Fruit fly (Drosophila melanogaster): ENCODE measurements around the gene brk.

The brk gene

DNA sequence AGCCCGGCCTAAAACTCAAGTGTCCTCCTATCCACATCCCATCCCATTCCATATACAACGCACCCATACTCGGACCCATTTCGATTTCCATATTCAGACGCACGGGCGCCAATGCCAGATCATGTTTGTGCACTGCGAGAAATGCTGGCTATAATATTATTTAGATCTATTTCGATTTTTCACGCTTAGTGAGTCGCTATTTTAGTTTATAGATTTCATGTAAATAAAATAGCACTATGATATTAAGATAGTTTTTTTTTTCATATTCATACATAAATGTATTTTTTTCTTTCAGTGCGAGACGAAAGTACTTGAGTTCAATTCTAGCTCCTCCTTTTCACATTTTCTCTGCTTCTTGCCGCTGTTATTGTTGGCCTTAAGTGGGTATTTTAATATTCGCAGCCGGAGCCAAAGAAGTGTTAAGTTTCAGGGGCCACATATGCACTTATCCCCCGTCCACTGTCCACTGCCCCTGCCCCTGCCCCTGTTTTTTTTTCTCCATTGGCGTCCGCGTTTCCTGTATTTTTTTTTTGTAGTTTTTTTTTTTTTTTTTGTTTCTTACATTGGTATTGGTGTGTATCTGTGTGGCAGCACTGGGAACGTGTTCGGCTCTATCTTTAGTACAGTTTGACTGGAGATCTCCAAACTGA lies 15.8 kb upstream of the brk start (continued):
- no peak for TF ChIP-seq Hmx (GFP tag; optimal IDR thresholded peaks at IDR 0.05)
- peak; percentile 60 for TF ChIP-seq CG16863 (GFP tag; optimal IDR thresholded peaks at IDR 0.05)
- TF ChIP-seq sim (GFP tag; IDR thresholded peaks at IDR 0.05) = peak; percentile 66; the same call in 1 of the 2 replicates
- no peak; the same call in 1 of the 2 replicates for TF ChIP-seq CG32772 (GFP tag; IDR thresholded peaks at IDR 0.05)
- no peak for TF ChIP-seq CG12769 (tag; optimal IDR thresholded peaks at IDR 0.05)
- peak; percentile 80 for TF ChIP-seq CG1602 (GFP tag; optimal IDR thresholded peaks at IDR 0.05)
- no peak for TF ChIP-seq en (GFP tag; optimal IDR thresholded peaks at IDR 0.05)
- TF ChIP-seq pros (GFP tag; optimal IDR thresholded peaks at IDR 0.05) = peak; percentile 66
- TF ChIP-seq knrl (GFP tag; IDR thresholded peaks at IDR 0.05; ENCODE audit: partially characterized antibody) = no peak
- TF ChIP-seq CG11723 (GFP tag; optimal IDR thresholded peaks at IDR 0.05) = peak; percentile 59
- TF ChIP-seq Mad (GFP tag; optimal IDR thresholded peaks at IDR 0.05) = peak; percentile 77
- no peak for TF ChIP-seq Dref (GFP tag; IDR thresholded peaks at IDR 0.05)
- TF ChIP-seq CG5180 (GFP tag; optimal IDR thresholded peaks at IDR 0.05) = peak; percentile 59
- no peak for TF ChIP-seq corto (GFP tag; optimal IDR thresholded peaks at IDR 0.05)
- TF ChIP-seq CG8944 (GFP tag; optimal IDR thresholded peaks at IDR 0.05) = peak; percentile 53
- TF ChIP-seq disco-r (GFP tag; optimal IDR thresholded peaks at IDR 0.05) = no peak
- TF ChIP-seq kah (GFP tag; optimal IDR thresholded peaks at IDR 0.05) = peak; percentile 23
- no peak for TF ChIP-seq emc (GFP tag; optimal IDR thresholded peaks at IDR 0.05)
- no peak for TF ChIP-seq Dfd (GFP tag; optimal IDR thresholded peaks at IDR 0.05)
- TF ChIP-seq Dp (GFP tag; optimal IDR thresholded peaks at IDR 0.05) = no peak
- peak; percentile 90 for TF ChIP-seq CG2712 (tag; optimal IDR thresholded peaks at IDR 0.05)
- TF ChIP-seq ap (GFP tag; IDR thresholded peaks at IDR 0.05) = peak; percentile 54; the same call in 1 of the 2 replicates
- TF ChIP-seq sug (tag; optimal IDR thresholded peaks at IDR 0.05) = no peak
- peak; percentile 26 for TF ChIP-seq Side (GFP tag; optimal IDR thresholded peaks at IDR 0.05)
- no peak for TF ChIP-seq Hey (tag; optimal IDR thresholded peaks at IDR 0.05)
- peak; percentile 26 for TF ChIP-seq shn (GFP tag; optimal IDR thresholded peaks at IDR 0.05)
- no peak for TF ChIP-seq CG6765 (GFP tag; optimal IDR thresholded peaks at IDR 0.05)
- TF ChIP-seq hkb (optimal IDR thresholded peaks at IDR 0.05) = no peak
- TF ChIP-seq hkb (GFP tag; IDR thresholded peaks at IDR 0.05) = peak; percentile 69
- no peak for TF ChIP-seq ham (GFP tag; IDR thresholded peaks at IDR 0.05)
- TF ChIP-seq lab (GFP tag; optimal IDR thresholded peaks at IDR 0.05) = peak; percentile 54
- TF ChIP-seq Stat92E (GFP tag; optimal IDR thresholded peaks at IDR 0.05) = peak in 1 of 3 experiments; percentile 22
- TF ChIP-seq CG3407 (GFP tag; optimal IDR thresholded peaks at IDR 0.05) = peak; percentile 69
- peak; percentile 39; the same call in 1 of the 2 replicates for TF ChIP-seq crol (GFP tag; IDR thresholded peaks at IDR 0.05)
- TF ChIP-seq crp (GFP tag; optimal IDR thresholded peaks at IDR 0.05) = peak in 1 of 2 experiments; percentile 16
- peak; percentile 77 for TF ChIP-seq HLH3B (GFP tag; IDR thresholded peaks at IDR 0.05)
- no peak for TF ChIP-seq fru (optimal IDR thresholded peaks at IDR 0.05)
- TF ChIP-seq Dip3 (GFP tag; optimal IDR thresholded peaks at IDR 0.05) = no peak
- TF ChIP-seq caup (GFP tag; optimal IDR thresholded peaks at IDR 0.05; ENCODE audit: severe bottlenecking) = peak; percentile 21
- no peak for TF ChIP-seq NC2α (GFP tag; optimal IDR thresholded peaks at IDR 0.05)
- no peak for TF ChIP-seq Dll (GFP tag; IDR thresholded peaks at IDR 0.05; ENCODE audit: partially characterized antibody)
- TF ChIP-seq CG4707 (GFP tag; optimal IDR thresholded peaks at IDR 0.05) = peak; percentile 58
- peak; percentile 26 for TF ChIP-seq pho (GFP tag; optimal IDR thresholded peaks at IDR 0.05)
- no peak for TF ChIP-seq Aef1 (GFP tag; IDR thresholded peaks at IDR 0.05)
- peak; percentile 54 for TF ChIP-seq ewg (GFP tag; optimal IDR thresholded peaks at IDR 0.05)
- TF ChIP-seq CG2678 (tag; optimal IDR thresholded peaks at IDR 0.05) = peak; percentile 82
- no peak for TF ChIP-seq D (optimal IDR thresholded peaks at IDR 0.05)
- TF ChIP-seq D (GFP tag; optimal IDR thresholded peaks at IDR 0.05) = peak; percentile 83
- peak; percentile 80 for TF ChIP-seq Sox102F (GFP tag; optimal IDR thresholded peaks at IDR 0.05)
- TF ChIP-seq bcd (GFP tag; optimal IDR thresholded peaks at IDR 0.05) = peak; percentile 67
